Worm (Caenorhabditis elegans) whole organism, L1 larva: Measurements from ENCODE around the gene D1086.9.

Experiments
- C16A3.4 ChIP-seq: fragments of 150-350 bp; optimal IDR thresholded peaks from 2 replicates; lab custom pipeline; 2014; ENCODE audit warnings: missing biosample characterization, missing genetic modification characterization
- C34B4.2 ChIP-seq: sonication (generic microtip); optimal IDR thresholded peaks from 2 replicates; lab custom pipeline; 2017; ENCODE audit warnings: mild to moderate bottlenecking, missing genetic modification characterization, missing compliant biosample characterization
- Y116A8C.19 ChIP-seq: sonication (generic microtip); optimal IDR thresholded peaks from 2 replicates; lab custom pipeline; 2016; ENCODE audit warnings: missing compliant biosample characterization, missing genetic modification characterization, borderline replicate concordance
- aha-1 ChIP-seq: fragments of 150-350 bp; optimal IDR thresholded peaks from 2 replicates; lab custom pipeline; 2014; ENCODE audit warnings: missing biosample characterization, missing genetic modification characterization
- alr-1 ChIP-seq: fragments of 200-800 bp; sonication (Bioruptor generic); optimal IDR thresholded peaks from 2 replicates; lab custom pipeline; 2018; ENCODE audit warnings: borderline replicate concordance, mild to moderate bottlenecking, missing genetic modification characterization, missing compliant biosample characterization
- aly-2 ChIP-seq: fragments of 150-350 bp; optimal IDR thresholded peaks from 2 replicates; lab custom pipeline; 2014; ENCODE audit warnings: missing biosample characterization, missing genetic modification characterization
- ama-1 ChIP-seq: fragments of 150-350 bp; optimal IDR thresholded peaks from 2 replicates; lab custom pipeline; 2014
- blmp-1 ChIP-seq: fragments of 150-350 bp; optimal IDR thresholded peaks from 2 replicates; lab custom pipeline; 2014; ENCODE audit warnings: missing biosample characterization, missing genetic modification characterization
- ceh-8 ChIP-seq: fragments of 200-800 bp; sonication (Bioruptor generic); optimal IDR thresholded peaks from 2 replicates; lab custom pipeline; 2018; ENCODE audit warnings: mild to moderate bottlenecking, missing genetic modification characterization, moderate library complexity, missing compliant biosample characterization
- ceh-82 ChIP-seq, 3 experiments: fragments of 150-350 bp in 1 of 3; sonication (generic microtip) in 2 of 3; optimal IDR thresholded peaks; 2 replicates each; lab custom pipeline; 2014 to 2017; ENCODE audit warnings: missing biosample characterization in 3 of 3, missing genetic modification characterization in 3 of 3
- ceh-88 ChIP-seq: fragments of 200-800 bp; sonication (Bioruptor generic); IDR thresholded peaks from 2 replicates; pipeline ENCODE4 v1.3.6; 2022; ENCODE audit warnings: missing genetic modification characterization, missing compliant biosample characterization
- efl-1 ChIP-seq, 4 experiments: fragments of 150-350 bp; optimal IDR thresholded peaks in 3 of 4; peaks in 1 of 4; 1 replicate in 1 of 4; 2 replicates in 3 of 4; lab custom pipeline; 2014; ENCODE audit warnings: missing biosample characterization in 2 of 4, missing genetic modification characterization in 2 of 4, missing genetic modification reagents in 2 of 4
- efl-3 ChIP-seq: fragments of 200-800 bp; sonication (Bioruptor generic); optimal IDR thresholded peaks from 2 replicates; lab custom pipeline; 2018; ENCODE audit warnings: mild to moderate bottlenecking, missing genetic modification characterization, missing compliant biosample characterization
- egl-13 ChIP-seq: sonication (generic microtip); optimal IDR thresholded peaks from 2 replicates; lab custom pipeline; 2016; ENCODE audit warnings: missing genotype, missing genetic modification reagents, missing genetic modification characterization, missing compliant biosample characterization
- egl-27 ChIP-seq, 2 experiments: fragments of 150-350 bp in 1 of 2; sonication (generic microtip); optimal IDR thresholded peaks; 3 replicates each; lab custom pipeline; 2017 to 2018; ENCODE audit warnings: missing biosample characterization in 2 of 2, missing genetic modification characterization in 2 of 2, missing genetic modification reagents in 2 of 2
- ets-5 ChIP-seq: fragments of 200-800 bp; sonication (Bioruptor generic); IDR thresholded peaks from 2 replicates; pipeline ENCODE4 v1.3.6; 2022; ENCODE audit warnings: missing genetic modification characterization, missing compliant biosample characterization
- fkh-10 ChIP-seq: sonication (generic microtip); optimal IDR thresholded peaks from 2 replicates; lab custom pipeline; 2017; ENCODE audit warnings: missing biosample characterization, missing genetic modification reagents, missing genetic modification characterization
- fkh-8 ChIP-seq: sonication (generic microtip); optimal IDR thresholded peaks from 2 replicates; lab custom pipeline; 2016; ENCODE audit warnings: mild to moderate bottlenecking, missing genetic modification characterization, missing compliant biosample characterization
- fos-1 ChIP-seq: fragments of 150-350 bp; optimal IDR thresholded peaks from 2 replicates; lab custom pipeline; 2014; ENCODE audit warnings: missing biosample characterization, missing genetic modification characterization
- hlh-4 ChIP-seq: sonication (generic microtip); optimal IDR thresholded peaks from 2 replicates; lab custom pipeline; 2016; ENCODE audit warnings: mild to moderate bottlenecking, missing genetic modification characterization, missing compliant biosample characterization
- hpl-2 ChIP-seq: fragments of 150-350 bp; optimal IDR thresholded peaks from 2 replicates; lab custom pipeline; 2014; ENCODE audit warnings: missing biosample characterization, missing genetic modification reagents, missing genetic modification characterization
- irx-1 ChIP-seq: sonication (generic microtip); optimal IDR thresholded peaks from 2 replicates; lab custom pipeline; 2016; ENCODE audit warnings: missing genetic modification characterization, missing compliant biosample characterization
- jun-1 ChIP-seq: fragments of 150-350 bp; optimal IDR thresholded peaks from 2 replicates; lab custom pipeline; 2014; ENCODE audit warnings: missing biosample characterization, missing genetic modification reagents, missing genetic modification characterization
- lin-13 ChIP-seq: fragments of 150-350 bp; optimal IDR thresholded peaks from 2 replicates; lab custom pipeline; 2014; ENCODE audit warnings: missing biosample characterization, missing genetic modification reagents, missing genetic modification characterization
- lin-15B ChIP-seq: fragments of 150-350 bp; sonication (generic microtip); optimal IDR thresholded peaks from 3 replicates; lab custom pipeline; 2014; ENCODE audit warnings: missing biosample characterization, missing genetic modification characterization
- lin-39 ChIP-seq: fragments of 150-350 bp; optimal IDR thresholded peaks from 2 replicates; lab custom pipeline; 2014; ENCODE audit warnings: missing biosample characterization, missing genetic modification reagents, missing genetic modification characterization
- lir-3 ChIP-seq: sonication (generic microtip); optimal IDR thresholded peaks from 2 replicates; lab custom pipeline; 2016; ENCODE audit warnings: mild to moderate bottlenecking, missing genetic modification characterization, moderate library complexity, missing compliant biosample characterization; ENCODE audit not compliant: poor library complexity
- lsy-2 ChIP-seq, 2 experiments: fragments of 150-350 bp; optimal IDR thresholded peaks; 2 replicates each; lab custom pipeline; 2014; ENCODE audit warnings: missing biosample characterization in 2 of 2, missing genetic modification characterization in 2 of 2
- mdl-1 ChIP-seq, 2 experiments: fragments of 150-350 bp; optimal IDR thresholded peaks; 2 replicates each; lab custom pipeline; 2014 to 2017; ENCODE audit warnings: missing biosample characterization in 2 of 2, missing genetic modification characterization in 2 of 2, inconsistent platforms in 1 of 2
- mef-2 ChIP-seq: fragments of 150-350 bp; optimal IDR thresholded peaks from 2 replicates; lab custom pipeline; 2014; ENCODE audit warnings: missing biosample characterization, missing genetic modification characterization
- mep-1 ChIP-seq: fragments of 150-350 bp; optimal IDR thresholded peaks from 2 replicates; lab custom pipeline; 2014; ENCODE audit warnings: missing biosample characterization, missing genetic modification characterization
- nhr-19 ChIP-seq: fragments of 200-800 bp; sonication (Bioruptor generic); conservative IDR thresholded peaks from 2 replicates; pipeline ENCODE4 v1.3.6; 2022; ENCODE audit warnings: missing genetic modification characterization, missing compliant biosample characterization
- nhr-237 ChIP-seq: fragments of 150-350 bp; optimal IDR thresholded peaks from 2 replicates; lab custom pipeline; 2014; ENCODE audit warnings: missing biosample characterization, missing genetic modification characterization
- nhr-77 ChIP-seq: fragments of 150-350 bp; optimal IDR thresholded peaks from 2 replicates; lab custom pipeline; 2014; ENCODE audit warnings: missing biosample characterization, missing genetic modification characterization
- nhr-84 ChIP-seq: sonication (generic microtip); optimal IDR thresholded peaks from 2 replicates; lab custom pipeline; 2017; ENCODE audit warnings: missing biosample characterization, missing genetic modification characterization
- pag-3 ChIP-seq: sonication (generic microtip); optimal IDR thresholded peaks from 2 replicates; lab custom pipeline; 2017; ENCODE audit warnings: missing genetic modification characterization, mild to moderate bottlenecking, missing compliant biosample characterization, antibody characterized with exemption, borderline replicate concordance; ENCODE audit not compliant: insufficient read depth
- pax-3 ChIP-seq: fragments of 200-800 bp; sonication (Bioruptor generic); optimal IDR thresholded peaks from 2 replicates; lab custom pipeline; 2018; ENCODE audit warnings: mild to moderate bottlenecking, missing genetic modification characterization, moderate library complexity, missing compliant biosample characterization
- rnt-1 ChIP-seq: sonication (generic microtip); optimal IDR thresholded peaks from 2 replicates; lab custom pipeline; 2016; ENCODE audit warnings: mild to moderate bottlenecking, missing genetic modification characterization, moderate library complexity, missing compliant biosample characterization
- skn-1 ChIP-seq: fragments of 150-350 bp; optimal IDR thresholded peaks from 2 replicates; lab custom pipeline; 2014; ENCODE audit warnings: missing biosample characterization, missing genetic modification characterization
- snpc-4 ChIP-seq: fragments of 150-350 bp; optimal IDR thresholded peaks from 2 replicates; lab custom pipeline; 2014; ENCODE audit warnings: missing biosample characterization, missing genetic modification characterization
- snu-23 ChIP-seq: sonication (generic microtip); optimal IDR thresholded peaks from 2 replicates; lab custom pipeline; 2016; ENCODE audit warnings: missing genetic modification characterization, missing compliant biosample characterization
- sptf-1 ChIP-seq: fragments of 150-350 bp; optimal IDR thresholded peaks from 2 replicates; lab custom pipeline; 2014; ENCODE audit warnings: missing biosample characterization, missing genetic modification characterization
- swsn-7 ChIP-seq: sonication (generic microtip); optimal IDR thresholded peaks from 2 replicates; lab custom pipeline; 2016; ENCODE audit warnings: missing genetic modification characterization, missing compliant biosample characterization
- tbx-2 ChIP-seq: sonication (generic microtip); optimal IDR thresholded peaks from 2 replicates; lab custom pipeline; 2016; ENCODE audit warnings: missing genetic modification characterization, missing compliant biosample characterization
- unc-30 ChIP-seq: sonication (generic microtip); optimal IDR thresholded peaks from 2 replicates; lab custom pipeline; 2017; ENCODE audit warnings: missing biosample characterization, missing genetic modification characterization
- unc-62 ChIP-seq: fragments of 150-350 bp; optimal IDR thresholded peaks from 2 replicates; lab custom pipeline; 2014; ENCODE audit warnings: missing biosample characterization, missing genetic modification reagents, missing genetic modification characterization
- unc-98 ChIP-seq: fragments of 200-800 bp; sonication (Bioruptor generic); IDR thresholded peaks from 2 replicates; pipeline ENCODE4 v1.3.6; 2022; ENCODE audit warnings: missing genetic modification characterization, missing compliant biosample characterization
- vab-15 ChIP-seq: sonication (generic microtip); optimal IDR thresholded peaks from 2 replicates; lab custom pipeline; 2017; ENCODE audit warnings: missing genotype, mild to moderate bottlenecking, missing genetic modification characterization, missing compliant biosample characterization
- xbp-1 ChIP-seq: sonication (generic microtip); optimal IDR thresholded peaks from 2 replicates; lab custom pipeline; 2016; ENCODE audit warnings: missing genetic modification characterization, missing compliant biosample characterization
- zag-1 ChIP-seq: fragments of 150-350 bp; optimal IDR thresholded peaks from 2 replicates; lab custom pipeline; 2014; ENCODE audit warnings: missing biosample characterization, missing genetic modification characterization
- zip-4 ChIP-seq: fragments of 200-800 bp; sonication (Bioruptor generic); optimal IDR thresholded peaks from 2 replicates; lab custom pipeline; 2018; ENCODE audit warnings: mild to moderate bottlenecking, missing genetic modification characterization, moderate library complexity, missing compliant biosample characterization
- ztf-11 ChIP-seq, 2 experiments: sonication (generic microtip); optimal IDR thresholded peaks; 2 replicates each; lab custom pipeline; 2016 to 2017; ENCODE audit warnings: missing genetic modification characterization in 2 of 2, missing biosample characterization in 1 of 2, missing compliant biosample characterization in 1 of 2

The D1086.9 gene

DNA sequence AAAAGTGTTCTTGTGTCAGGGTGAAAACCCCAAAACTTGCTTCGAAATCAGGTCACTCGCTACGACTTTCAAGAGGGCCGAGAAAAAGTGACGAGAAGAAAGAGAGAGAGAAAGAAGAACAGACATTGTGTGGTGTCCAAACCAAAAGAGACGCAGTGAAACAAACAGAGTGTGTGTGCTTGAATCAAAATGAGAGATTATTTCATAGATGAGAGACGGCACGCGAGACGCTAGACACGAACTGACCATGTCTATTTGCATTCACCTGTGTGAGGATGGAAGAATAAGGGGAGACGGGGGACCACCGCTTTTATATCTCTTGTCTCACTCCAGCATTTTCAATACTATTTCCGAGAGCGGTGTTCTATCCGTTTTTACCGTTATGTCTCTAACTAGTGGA, 32.1 kb downstream of the D1086.9 start (continued):
- TF ChIP-seq pag-3 (no peak), irx-1 (tag; lab: Kevin White, UChicago) (peak; percentile 45), lin-13 (peak; percentile 63), unc-62 (no peak), aha-1 (tag; lab: Kevin White, UChicago) (no peak), swsn-7 (tag; lab: Kevin White, UChicago) (peak; percentile 62), ztf-11 (tag; optimal IDR thresholded peaks at IDR 0.05; lab: Kevin White, UChicago) (peak in 1 of 2 experiments; percentile 2), mef-2 (tag; lab: Kevin White, UChicago) (peak; percentile 24), lin-15B (tag; lab: Kevin White, UChicago) (no peak), aly-2 (no peak), ceh-88 (GFP tag; lab: Robert Waterston, UW) (no peak), snu-23 (peak; percentile 82), ama-1 (lab: Kevin White, UChicago) (peak; percentile 24), ceh-82 (tag; optimal IDR thresholded peaks at IDR 0.05; lab: Kevin White, UChicago) (peak; percentile 49 to 68 (median 50)), lir-3 (tag; lab: Kevin White, UChicago) (peak; percentile 24), pax-3 (tag; lab: Kevin White, UChicago) (peak; percentile 65), nhr-77 (tag; lab: Kevin White, UChicago) (peak; percentile 82), Y116A8C.19 (tag; lab: Kevin White, UChicago) (no peak), hpl-2 (GFP tag; lab: Kevin White, UChicago) (no peak), C34B4.2 (no peak), sptf-1 (tag; lab: Kevin White, UChicago) (no peak), lsy-2 (tag; optimal IDR thresholded peaks at IDR 0.05; lab: Kevin White, UChicago) (peak; percentile 32 to 80), fkh-10 (no peak), nhr-84 (tag; lab: Kevin White, UChicago) (no peak), zag-1 (no peak), zip-4 (no peak), unc-98 (GFP tag; lab: Robert Waterston, UW) (no peak), snpc-4 (tag; lab: Kevin White, UChicago) (peak; percentile 48), efl-1 (optimal IDR thresholded peaks at IDR 0.05; lab: Kevin White, UChicago) (peak; percentile 60 to 72), efl-1 (GFP tag; optimal IDR thresholded peaks at IDR 0.05 in 1 of 2; lab: Kevin White, UChicago) (peak; percentile 16 to 94), unc-30 (tag; lab: Kevin White, UChicago) (no peak), hlh-4 (tag; lab: Kevin White, UChicago) (no peak), ceh-8 (GFP tag; lab: Kevin White, UChicago) (peak; percentile 65), mdl-1 (tag; optimal IDR thresholded peaks at IDR 0.05; lab: Kevin White, UChicago) (peak in 1 of 2 experiments; percentile 89), blmp-1 (tag; lab: Kevin White, UChicago) (peak; percentile 85), fkh-8 (tag; lab: Kevin White, UChicago) (peak; percentile 40), nhr-237 (tag; lab: Kevin White, UChicago) (peak; percentile 15), vab-15 (tag; lab: Kevin White, UChicago) (no peak), mep-1 (tag; lab: Kevin White, UChicago) (peak; percentile 61), C16A3.4 (tag; lab: Kevin White, UChicago) (peak; percentile 59), tbx-2 (tag; lab: Kevin White, UChicago) (peak; percentile 78), fos-1 (peak; percentile 80), nhr-19 (GFP tag; lab: Robert Waterston, UW) (peak; percentile 59), alr-1 (tag; lab: Kevin White, UChicago) (no peak), egl-27 (tag; optimal IDR thresholded peaks at IDR 0.05; lab: Kevin White, UChicago) (peak in 1 of 2 experiments; percentile 73), rnt-1 (peak; percentile 30), xbp-1 (tag; lab: Kevin White, UChicago) (peak; percentile 46), lin-39 (no peak), skn-1 (tag; lab: Kevin White, UChicago) (peak; percentile 70), ets-5 (no peak), egl-13 (tag; lab: Kevin White, UChicago) (no peak), efl-3 (GFP tag; lab: Kevin White, UChicago) (no peak), jun-1 (peak; percentile 65)
